Worm (Caenorhabditis elegans): ENCODE results near the gene F07C6.4.

Gene F07C6.4

ce11 chrIV:12813822-12814221 is 8.1 kb downstream of the F07C6.4 start:
- no peak for TF ChIP-seq unc-62 (GFP tag; optimal IDR thresholded peaks at IDR 0.05)

ce11 chrIV:12816636-12817035 is 10.9 kb downstream of the F07C6.4 start:
- no peak for TF ChIP-seq unc-62 (GFP tag; optimal IDR thresholded peaks at IDR 0.05)

- TF ChIP-seq unc-62 (GFP tag; optimal IDR thresholded peaks at IDR 0.05), result no peak
Observed at ce11 chrIV:12817539-12817938, 11.8 kb downstream of the F07C6.4 start.

- TF ChIP-seq unc-62 (GFP tag; optimal IDR thresholded peaks at IDR 0.05), result no peak
Observed at ce11 chrIV:12825304-12825703, 19.6 kb downstream of the F07C6.4 start, which contains the start of gene M02B1.4. M02B1.4 (minus strand) TSS chrIV:12825312.

ce11 chrIV:12830829-12831392 is 25.2 kb downstream of the F07C6.4 start:
- no peak for TF ChIP-seq unc-62 (GFP tag; optimal IDR thresholded peaks at IDR 0.05)

- TF ChIP-seq unc-62 (GFP tag; optimal IDR thresholded peaks at IDR 0.05), result no peak
Observed at ce11 chrIV:12831609-12832500, 26.1 kb downstream of the F07C6.4 start.

ce11 chrIV:12833698-12834416 is 28.1 kb downstream of the F07C6.4 start:
- TF ChIP-seq unc-62 (GFP tag; optimal IDR thresholded peaks at IDR 0.05), result no peak

ce11 chrIV:12834417-12834731 is 28.6 kb downstream of the F07C6.4 start:
- no peak for TF ChIP-seq unc-62 (GFP tag; optimal IDR thresholded peaks at IDR 0.05)

- no peak for TF ChIP-seq unc-62 (GFP tag; optimal IDR thresholded peaks at IDR 0.05)
Observed at ce11 chrIV:12835363-12835762, 29.6 kb downstream of the F07C6.4 start.

ce11 chrIV:12836208-12836607 is 30.5 kb downstream of the F07C6.4 start, which contains the start of gene M02B1.3:
M02B1.3 (plus strand) TSS chrIV:12836508.
- TF ChIP-seq unc-62 (GFP tag; optimal IDR thresholded peaks at IDR 0.05), result no peak

- no peak for TF ChIP-seq unc-62 (GFP tag; optimal IDR thresholded peaks at IDR 0.05)
Observed at ce11 chrIV:12840348-12840747, 34.6 kb downstream of the F07C6.4 start.

- TF ChIP-seq unc-62 (GFP tag; optimal IDR thresholded peaks at IDR 0.05), result no peak
Observed at ce11 chrIV:12840873-12841272, 35.1 kb downstream of the F07C6.4 start.

ce11 chrIV:12842121-12842520 is 36.4 kb downstream of the F07C6.4 start:
- no peak for TF ChIP-seq unc-62 (GFP tag; optimal IDR thresholded peaks at IDR 0.05)

- TF ChIP-seq unc-62 (GFP tag; optimal IDR thresholded peaks at IDR 0.05), result no peak
Observed at ce11 chrIV:12842895-12843294, 37.2 kb downstream of the F07C6.4 start.

- no peak for TF ChIP-seq unc-62 (GFP tag; optimal IDR thresholded peaks at IDR 0.05)
Observed at ce11 chrIV:12845596-12845995, 39.9 kb downstream of the F07C6.4 start, which contains the start of gene txt-19. txt-19 (plus strand) TSS chrIV:12845899.

ce11 chrIV:12849030-12849560 is 43.4 kb downstream of the F07C6.4 start, which contains the start of gene srf-3:
srf-3 (plus strand) TSS chrIV:12849510.
- TF ChIP-seq unc-62 (GFP tag; optimal IDR thresholded peaks at IDR 0.05), result no peak

All from whole organism, dauer.